Worm (Caenorhabditis elegans): ENCODE data around the gene spp-8.

DNA sequence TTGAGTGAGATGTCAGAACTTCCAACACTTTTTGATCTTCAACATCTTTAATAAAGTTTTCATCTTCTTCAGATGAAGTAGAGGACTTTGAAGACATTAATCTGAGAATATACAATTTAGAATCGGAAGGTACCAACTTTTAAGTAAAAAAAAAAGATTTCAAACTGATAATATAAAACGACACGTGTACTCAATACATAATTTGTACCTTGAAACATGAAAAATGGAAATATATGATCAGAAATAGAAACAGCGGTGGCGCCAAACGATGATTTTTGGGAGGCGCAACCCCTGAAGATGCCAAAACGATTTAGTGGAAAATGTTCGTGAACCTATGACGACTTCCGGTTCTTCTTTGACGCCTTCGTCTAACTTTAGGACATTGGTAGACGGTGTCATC is 9.0 kb upstream of the spp-8 start, which contains the start of gene oat-1:
- TF ChIP-seq ets-4 (tag; optimal IDR thresholded peaks at IDR 0.05) = no peak
- TF ChIP-seq lin-11 (tag; optimal IDR thresholded peaks at IDR 0.05) = no peak
- TF ChIP-seq pqm-1 (tag; optimal IDR thresholded peaks at IDR 0.05) = no peak
